Worm (Caenorhabditis elegans) whole organism, young adult: ENCODE results near the gene mltn-11.
A peak's percentile ranks its signal among the peaks of the same experiment; 100 is the strongest.

ENCODE experiments used
- B0035.1 ChIP-seq: sonication (generic microtip); optimal IDR thresholded peaks from 2 replicates; lab custom pipeline; 2016; ENCODE audit warnings: missing genetic modification characterization, mild to moderate bottlenecking, missing compliant biosample characterization, missing genotype, missing genetic modification reagents
- B0261.1 ChIP-seq: sonication (generic microtip); optimal IDR thresholded peaks from 2 replicates; lab custom pipeline; 2016; ENCODE audit warnings: mild to moderate bottlenecking, missing genetic modification characterization, moderate library complexity, missing compliant biosample characterization
- C06A6.2 ChIP-seq: fragments of 200-800 bp; sonication (Bioruptor generic); conservative IDR thresholded peaks from 2 replicates; pipeline ENCODE4 v1.3.6; 2022; ENCODE audit warnings: missing genetic modification characterization, missing compliant biosample characterization
- D2030.7 ChIP-seq: fragments of 200-800 bp; sonication (Bioruptor generic); IDR thresholded peaks from 2 replicates; pipeline ENCODE4 v1.3.6; 2022; ENCODE audit warnings: missing genetic modification reagents, missing genetic modification characterization, missing compliant biosample characterization
- F55B11.4 ChIP-seq: sonication (generic microtip); optimal IDR thresholded peaks from 2 replicates; lab custom pipeline; 2016; ENCODE audit warnings: missing compliant biosample characterization, missing genetic modification characterization, borderline replicate concordance; ENCODE audit not compliant: insufficient read depth
- Y95B8A.8 ChIP-seq: fragments of 200-800 bp; sonication (Bioruptor generic); IDR thresholded peaks from 2 replicates; pipeline ENCODE4 v1.3.6; 2022; ENCODE audit warnings: missing genetic modification reagents, missing genetic modification characterization, missing compliant biosample characterization
- ZK185.1 ChIP-seq: sonication (generic microtip); optimal IDR thresholded peaks from 2 replicates; lab custom pipeline; 2016; ENCODE audit warnings: mild to moderate bottlenecking, missing genetic modification characterization, missing compliant biosample characterization; ENCODE audit not compliant: poor library complexity, severe bottlenecking
- atf-7 ChIP-seq: sonication (generic microtip); optimal IDR thresholded peaks from 2 replicates; lab custom pipeline; 2017; ENCODE audit warnings: mild to moderate bottlenecking, missing genetic modification characterization, missing compliant biosample characterization
- attf-5 ChIP-seq: fragments of 200-800 bp; sonication (Bioruptor generic); optimal IDR thresholded peaks from 2 replicates; lab custom pipeline; 2018; ENCODE audit warnings: mild to moderate bottlenecking, missing genetic modification characterization, missing compliant biosample characterization
- attf-6 ChIP-seq: fragments of 200-800 bp; sonication (Bioruptor generic); IDR thresholded peaks from 2 replicates; pipeline ENCODE4 v1.3.6; 2022; ENCODE audit warnings: missing genetic modification reagents, missing genetic modification characterization, missing compliant biosample characterization
- cebp-2 ChIP-seq: fragments of 200-800 bp; sonication (Bioruptor generic); IDR thresholded peaks from 2 replicates; pipeline ENCODE4 v1.3.6; 2022; ENCODE audit warnings: missing genetic modification characterization, missing compliant biosample characterization
- ceh-27 ChIP-seq: fragments of 200-800 bp; sonication (Bioruptor generic); optimal IDR thresholded peaks from 2 replicates; lab custom pipeline; 2018; ENCODE audit warnings: mild to moderate bottlenecking, missing genetic modification characterization, moderate library complexity, missing compliant biosample characterization
- ceh-40 ChIP-seq: fragments of 200-800 bp; sonication (Bioruptor generic); IDR thresholded peaks from 2 replicates; pipeline ENCODE4 v1.3.6; 2022; ENCODE audit warnings: missing genetic modification characterization, missing compliant biosample characterization
- die-1 ChIP-seq: sonication (generic microtip); optimal IDR thresholded peaks from 2 replicates; lab custom pipeline; 2016; ENCODE audit warnings: missing genotype, mild to moderate bottlenecking, missing genetic modification characterization, missing compliant biosample characterization
- dox-1 ChIP-seq: fragments of 200-800 bp; sonication (Bioruptor generic); IDR thresholded peaks from 2 replicates; pipeline ENCODE4 v1.3.6; 2022; ENCODE audit warnings: missing genetic modification reagents, missing genetic modification characterization, missing compliant biosample characterization
- him-1 ChIP-seq: sonication (generic microtip); optimal IDR thresholded peaks from 2 replicates; lab custom pipeline; 2016; ENCODE audit warnings: missing genotype, missing genetic modification reagents, missing genetic modification characterization, missing compliant biosample characterization
- hlh-12 ChIP-seq: sonication (generic microtip); optimal IDR thresholded peaks from 2 replicates; lab custom pipeline; 2016; ENCODE audit warnings: missing genetic modification characterization, missing compliant biosample characterization
- hmg-1.2 ChIP-seq: fragments of 200-800 bp; sonication (Bioruptor generic); IDR thresholded peaks from 2 replicates; pipeline ENCODE4 v1.3.6; 2022; ENCODE audit warnings: missing genetic modification reagents, missing genetic modification characterization, missing compliant biosample characterization
- lag-1 ChIP-seq: fragments of 200-800 bp; sonication (Bioruptor generic); IDR thresholded peaks from 2 replicates; pipeline ENCODE4 v1.3.6; 2022; ENCODE audit warnings: missing genetic modification reagents, missing genetic modification characterization, missing compliant biosample characterization
- let-526 ChIP-seq: fragments of 200-800 bp; sonication (Bioruptor generic); IDR thresholded peaks from 2 replicates; pipeline ENCODE4 v1.3.6; 2022; ENCODE audit warnings: missing genetic modification reagents, missing genetic modification characterization, missing compliant biosample characterization
- let-607 ChIP-seq, 2 experiments: fragments of 200-800 bp in 1 of 2; sonication (Bioruptor generic) in 1 of 2; sonication (generic microtip) in 1 of 2; optimal IDR thresholded peaks; 2 replicates each; lab custom pipeline; 2016 to 2018; ENCODE audit warnings: mild to moderate bottlenecking in 2 of 2, missing compliant biosample characterization in 2 of 2, missing genetic modification characterization in 2 of 2, moderate library complexity in 2 of 2, missing genotype in 1 of 2
- lin-26 ChIP-seq: fragments of 200-800 bp; sonication (Bioruptor generic); IDR thresholded peaks from 2 replicates; pipeline ENCODE4 v1.3.6; 2022; ENCODE audit warnings: missing genetic modification reagents, missing genetic modification characterization, missing compliant biosample characterization
- lin-40 ChIP-seq: sonication (generic microtip); optimal IDR thresholded peaks from 2 replicates; lab custom pipeline; 2016; ENCODE audit warnings: missing genetic modification characterization, mild to moderate bottlenecking, missing compliant biosample characterization, missing genotype, missing genetic modification reagents
- lin-54 ChIP-seq: fragments of 200-800 bp; sonication (Bioruptor generic); optimal IDR thresholded peaks from 2 replicates; lab custom pipeline; 2018; ENCODE audit warnings: mild to moderate bottlenecking, missing genetic modification characterization, missing compliant biosample characterization
- lir-1 ChIP-seq: fragments of 200-800 bp; sonication (Bioruptor generic); conservative IDR thresholded peaks from 2 replicates; pipeline ENCODE4 v1.3.6; 2022; ENCODE audit warnings: missing genetic modification reagents, missing genetic modification characterization, missing compliant biosample characterization
- mcd-1 ChIP-seq: fragments of 200-800 bp; sonication (Bioruptor generic); IDR thresholded peaks from 2 replicates; pipeline ENCODE4 v1.3.6; 2022; ENCODE audit warnings: missing genetic modification reagents, missing genetic modification characterization, missing compliant biosample characterization
- nfya-2 ChIP-seq: fragments of 200-800 bp; sonication (Bioruptor generic); IDR thresholded peaks from 2 replicates; pipeline ENCODE4 v1.3.6; 2022; ENCODE audit warnings: missing genetic modification reagents, missing genetic modification characterization, missing compliant biosample characterization
- nfyb-1 ChIP-seq: fragments of 200-800 bp; sonication (Bioruptor generic); IDR thresholded peaks from 2 replicates; pipeline ENCODE4 v1.3.6; 2022; ENCODE audit warnings: missing genetic modification reagents, missing genetic modification characterization, missing compliant biosample characterization
- nhr-120 ChIP-seq: fragments of 200-800 bp; sonication (Bioruptor generic); IDR thresholded peaks from 2 replicates; pipeline ENCODE4 v1.3.6; 2022; ENCODE audit warnings: missing genetic modification characterization, missing compliant biosample characterization
- nhr-80 ChIP-seq: sonication (generic microtip); optimal IDR thresholded peaks from 2 replicates; lab custom pipeline; 2016; ENCODE audit warnings: missing genetic modification characterization, missing compliant biosample characterization
- pha-4 ChIP-seq: fragments of 150-350 bp; sonication (generic microtip); optimal IDR thresholded peaks from 2 replicates; lab custom pipeline; 2014; ENCODE audit warnings: missing biosample characterization, missing genetic modification reagents, missing genetic modification characterization
- rec-8 ChIP-seq, 2 experiments: sonication (generic microtip); optimal IDR thresholded peaks; 2 replicates each; lab custom pipeline; 2016; ENCODE audit warnings: mild to moderate bottlenecking in 2 of 2, missing genetic modification characterization in 2 of 2, missing genetic modification reagents in 2 of 2, missing genotype in 2 of 2, missing biosample characterization in 1 of 2, missing compliant biosample characterization in 1 of 2, moderate library complexity in 1 of 2
- rpc-1 ChIP-seq, 2 experiments: fragments of 150-350 bp in 1 of 2; sonication (generic microtip) in 1 of 2; optimal IDR thresholded peaks; 2 replicates each; lab custom pipeline; 2014 to 2018; ENCODE audit warnings: missing biosample characterization in 1 of 2, missing genetic modification characterization in 1 of 2, missing genetic modification reagents in 1 of 2, missing genotype in 1 of 2
- snpc-4 ChIP-seq, 5 experiments: fragments of 150-350 bp in 1 of 5; sonication (generic microtip) in 4 of 5; optimal IDR thresholded peaks; 2 replicates each; lab custom pipeline; 2014 to 2018; ENCODE audit warnings: missing genetic modification characterization in 5 of 5, missing biosample characterization in 3 of 5, antibody characterized with exemption in 2 of 5, mild to moderate bottlenecking in 2 of 5, missing compliant biosample characterization in 2 of 5, missing genotype in 2 of 5, moderate library complexity in 2 of 5, missing genetic modification reagents in 1 of 5
- tbp1 ChIP-seq: fragments of 200-800 bp; sonication (Bioruptor generic); optimal IDR thresholded peaks from 2 replicates; lab custom pipeline; 2018; ENCODE audit warnings: mild to moderate bottlenecking, missing genetic modification characterization, missing compliant biosample characterization
- zfh-2 ChIP-seq: fragments of 200-800 bp; sonication (Bioruptor generic); conservative IDR thresholded peaks from 2 replicates; pipeline ENCODE4 v1.3.6; 2022; ENCODE audit warnings: missing genetic modification reagents, missing genetic modification characterization, missing compliant biosample characterization

mltn-11 gene

DNA sequence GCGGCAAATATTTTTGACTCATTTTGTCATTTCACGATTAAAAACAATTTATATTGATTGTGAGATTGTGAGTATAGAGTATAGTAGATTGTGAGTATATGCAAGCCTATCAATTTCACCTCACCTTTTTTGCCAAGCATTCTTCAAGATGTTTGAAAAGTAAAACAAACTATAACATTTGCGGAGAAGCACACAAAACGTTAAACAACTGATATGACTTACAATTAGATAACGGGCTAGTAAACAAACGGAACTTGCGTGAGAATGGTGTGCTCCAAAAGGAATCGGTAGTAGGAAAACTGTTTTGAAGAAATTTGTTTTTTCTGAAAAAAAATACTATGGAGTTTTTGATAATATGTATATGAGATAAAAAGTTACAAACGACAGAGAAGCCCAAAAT, 25.9 kb upstream of the mltn-11 start:
- TF ChIP-seq lin-40 (tag; lab: Kevin White, UChicago) (no peak), let-526 (GFP tag; lab: Robert Waterston, UW) (no peak), mcd-1 (GFP tag; lab: Robert Waterston, UW) (no peak), lin-54 (GFP tag; lab: Kevin White, UChicago) (no peak), nhr-80 (tag; lab: Kevin White, UChicago) (peak; percentile 42), Y95B8A.8 (no peak), rec-8 (tag; optimal IDR thresholded peaks at IDR 0.05; lab: Kevin White, UChicago) (no peak)

DNA sequence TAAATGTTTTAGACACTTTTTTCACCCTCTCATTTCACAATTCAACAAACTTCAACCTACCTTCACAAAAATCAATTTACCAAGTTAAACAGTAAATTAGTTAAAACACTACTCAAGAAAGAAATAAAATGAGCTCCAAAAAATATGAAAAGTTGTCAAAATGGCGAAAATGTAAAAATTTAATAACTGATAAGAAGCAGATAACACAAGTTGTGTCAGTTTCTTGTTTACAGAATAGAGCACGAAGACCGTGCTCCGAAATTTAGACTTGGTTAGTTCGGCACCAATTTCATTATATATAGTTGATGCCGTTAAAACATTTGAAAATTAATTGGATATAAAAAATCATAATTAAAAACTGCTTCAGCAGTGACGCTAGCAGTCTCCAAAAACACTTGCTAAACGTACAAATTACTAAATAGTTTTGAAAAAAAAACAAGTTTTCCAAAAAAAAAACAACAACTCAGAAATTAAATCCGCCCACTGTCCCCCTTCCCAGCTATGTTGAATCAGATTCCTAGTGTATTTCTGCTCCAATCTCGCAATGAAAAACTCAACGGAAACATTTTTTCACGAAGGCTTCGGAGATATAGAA, 25.1 kb upstream of the mltn-11 start, which contains the start of gene srw-54:
Gene srw-54, plus strand, starts transcription at position 545 of the 595 bp plus-strand sequence.
- TF ChIP-seq nhr-80 (tag; lab: Kevin White, UChicago) (peak; percentile 8), atf-7 (tag; lab: Kevin White, UChicago) (no peak)

DNA sequence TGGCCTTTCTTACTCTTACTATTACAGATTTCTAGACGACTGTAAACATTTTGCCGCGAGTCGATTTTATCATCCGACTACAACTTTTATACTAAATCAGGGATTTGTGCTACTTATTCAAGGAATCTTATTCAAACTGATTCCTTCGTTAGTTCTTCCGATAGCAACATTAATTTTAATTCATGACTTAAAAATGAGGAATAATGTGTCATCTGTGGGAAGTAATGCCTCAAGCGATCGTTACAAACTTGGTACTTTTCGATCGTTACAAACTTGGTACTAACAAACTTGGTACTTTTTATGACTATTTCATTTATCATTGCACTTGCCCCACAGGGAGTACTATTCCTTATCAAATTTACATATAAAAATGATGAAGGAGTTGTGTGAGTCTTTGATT, 18.5 kb upstream of the mltn-11 start, which contains the start of gene Y70C5A.4:
Gene Y70C5A.4, plus strand, starts transcription at position 301 of the 400 bp plus-strand sequence.
- TF ChIP-seq pha-4 (tag; lab: Kevin White, UChicago) (no peak), C06A6.2 (GFP tag; lab: Robert Waterston, UW) (no peak), hlh-12 (tag; lab: Kevin White, UChicago) (no peak), nfyb-1 (GFP tag; lab: Robert Waterston, UW) (no peak), lir-1 (GFP tag; lab: Robert Waterston, UW) (no peak), tbp1 (GFP tag; lab: Kevin White, UChicago) (no peak), B0035.1 (tag; lab: Kevin White, UChicago) (no peak), ceh-40 (GFP tag; lab: Robert Waterston, UW) (no peak), nfya-2 (GFP tag; lab: Robert Waterston, UW) (no peak), let-607 (tag; optimal IDR thresholded peaks at IDR 0.05; lab: Kevin White, UChicago) (no peak), rpc-1 (optimal IDR thresholded peaks at IDR 0.05; lab: Kevin White, UChicago) (no peak), rpc-1 (tag; optimal IDR thresholded peaks at IDR 0.05; lab: Kevin White, UChicago) (no peak), atf-7 (tag; lab: Kevin White, UChicago) (no peak)

DNA sequence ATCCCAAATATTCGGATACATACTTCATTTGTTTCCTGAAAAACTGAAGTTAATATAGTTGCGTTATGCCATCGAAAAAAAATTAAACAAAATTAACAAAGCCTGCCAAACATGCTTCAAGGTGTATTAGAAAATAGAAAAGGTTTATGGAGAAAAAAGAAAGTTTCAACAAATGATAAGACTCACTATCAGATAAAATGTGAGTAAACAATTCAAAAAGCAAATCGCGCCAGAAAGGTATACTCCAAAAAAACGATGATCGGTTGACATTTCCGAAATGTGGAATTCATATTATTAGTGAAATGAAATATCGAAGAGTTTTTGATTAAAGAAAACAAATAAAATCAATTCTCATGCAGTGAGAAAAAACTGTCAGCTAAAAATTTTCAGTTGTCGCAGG, 15.1 kb upstream of the mltn-11 start, which contains the start of gene Y70C5A.3:
Gene Y70C5A.3, minus strand, starts transcription at position 50 of the 400 bp plus-strand sequence.
- TF ChIP-seq zfh-2 (GFP tag; lab: Robert Waterston, UW) = no peak
- peak; percentile 22 for TF ChIP-seq nhr-80 (tag; lab: Kevin White, UChicago)

DNA sequence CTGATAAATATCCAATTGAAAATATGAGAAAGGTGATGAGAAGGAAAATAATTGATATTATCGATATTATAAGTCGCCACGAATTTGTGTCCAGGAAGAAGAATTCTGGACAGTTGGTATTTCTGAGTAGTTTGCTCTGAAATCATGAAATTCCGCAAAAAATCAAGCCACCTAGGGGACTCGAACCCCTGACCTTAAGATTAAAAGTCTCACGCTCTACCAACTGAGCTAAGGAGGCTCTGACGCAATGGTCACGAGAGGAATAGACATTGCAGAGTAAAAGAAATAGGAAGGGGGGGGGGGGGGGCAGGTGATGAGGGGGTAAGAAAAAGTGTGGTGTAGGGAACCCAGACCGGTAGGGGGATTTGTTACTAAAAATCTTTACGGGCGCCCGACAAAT, 14.1 kb upstream of the mltn-11 start:
- peak; percentile 82 for TF ChIP-seq B0261.1 (tag; lab: Kevin White, UChicago)
- no peak for TF ChIP-seq ZK185.1 (tag; lab: Kevin White, UChicago)
- TF ChIP-seq F55B11.4 (tag; lab: Kevin White, UChicago) = no peak
- TF ChIP-seq snpc-4 (GFP tag; optimal IDR thresholded peaks at IDR 0.05; lab: Kevin White, UChicago) = no peak
- peak in 2 of 4 experiments; percentile 1 to 58 for TF ChIP-seq snpc-4 (tag; optimal IDR thresholded peaks at IDR 0.05; lab: Kevin White, UChicago)
- TF ChIP-seq D2030.7 (GFP tag; lab: Robert Waterston, UW) = 0 out of 2 replicates have a peak, but pooled peaks have one; percentile 30
- no peak for TF ChIP-seq nhr-120 (GFP tag; lab: Robert Waterston, UW)
- TF ChIP-seq attf-6 = peak; percentile 79
- 0 out of 2 replicates have a peak, but pooled peaks have one; percentile 28 for TF ChIP-seq cebp-2 (GFP tag; lab: Robert Waterston, UW)
- peak; percentile 18 for TF ChIP-seq ceh-27 (GFP tag; lab: Kevin White, UChicago)
- 0 out of 2 replicates have a peak, but pooled peaks have one; percentile 43 for TF ChIP-seq lag-1
- TF ChIP-seq tbp1 (GFP tag; lab: Kevin White, UChicago) = peak; percentile 93
- TF ChIP-seq rpc-1 (optimal IDR thresholded peaks at IDR 0.05; lab: Kevin White, UChicago) = peak; percentile 61
- TF ChIP-seq rpc-1 (tag; optimal IDR thresholded peaks at IDR 0.05; lab: Kevin White, UChicago) = peak; percentile 76
- peak; percentile 29 for TF ChIP-seq attf-5 (GFP tag; lab: Kevin White, UChicago)
- peak; percentile 69; the same call in 1 of the 2 replicates for TF ChIP-seq lin-26
- peak; percentile 60; the same call in 1 of the 2 replicates for TF ChIP-seq dox-1
- peak; percentile 33 for TF ChIP-seq die-1
- no peak for TF ChIP-seq nfya-2 (GFP tag; lab: Robert Waterston, UW)
- TF ChIP-seq him-1 (tag; lab: Kevin White, UChicago) = peak; percentile 83
- TF ChIP-seq hmg-1.2 = peak; percentile 28; the same call in 1 of the 2 replicates
